Worm (Caenorhabditis elegans) whole organism, L2 larva: ENCODE results near the gene cpt-6.

Experiments
- C34F6.9 ChIP-seq: fragments of 150-350 bp; optimal IDR thresholded peaks from 2 replicates; lab custom pipeline; 2014; ENCODE audit warnings: missing biosample characterization, missing genetic modification characterization
- F13H6.1 ChIP-seq: sonication (generic microtip); optimal IDR thresholded peaks from 2 replicates; lab custom pipeline; 2016; ENCODE audit warnings: missing genetic modification characterization, missing compliant biosample characterization
- R02D3.7 ChIP-seq: fragments of 150-350 bp; optimal IDR thresholded peaks from 2 replicates; lab custom pipeline; 2014; ENCODE audit warnings: missing biosample characterization, missing genetic modification characterization
- Y55F3AM.14 ChIP-seq: fragments of 200-800 bp; sonication (Bioruptor generic); optimal IDR thresholded peaks from 2 replicates; lab custom pipeline; 2018; ENCODE audit warnings: mild to moderate bottlenecking, missing genetic modification characterization, missing compliant biosample characterization
- ZK546.5 ChIP-seq: sonication (generic microtip); optimal IDR thresholded peaks from 2 replicates; lab custom pipeline; 2017; ENCODE audit warnings: missing biosample characterization, missing genetic modification characterization
- alr-1 ChIP-seq: fragments of 150-350 bp; optimal IDR thresholded peaks from 2 replicates; lab custom pipeline; 2014; ENCODE audit warnings: missing biosample characterization, missing genetic modification characterization
- aly-2 ChIP-seq: fragments of 150-350 bp; optimal IDR thresholded peaks from 2 replicates; lab custom pipeline; 2014; ENCODE audit warnings: missing biosample characterization, missing genetic modification characterization
- ama-1 ChIP-seq: fragments of 150-350 bp; optimal IDR thresholded peaks from 2 replicates; lab custom pipeline; 2018; ENCODE audit warnings: inconsistent platforms
- blmp-1 ChIP-seq: sonication (generic microtip); optimal IDR thresholded peaks from 2 replicates; lab custom pipeline; 2017; ENCODE audit warnings: missing genetic modification characterization, mild to moderate bottlenecking, missing compliant biosample characterization, antibody characterized with exemption, moderate library complexity; ENCODE audit not compliant: insufficient read depth
- ceh-16 ChIP-seq: fragments of 150-350 bp; optimal IDR thresholded peaks from 2 replicates; lab custom pipeline; 2014; ENCODE audit warnings: missing biosample characterization, missing genetic modification characterization
- ceh-82 ChIP-seq: fragments of 150-350 bp; optimal IDR thresholded peaks from 2 replicates; lab custom pipeline; 2014; ENCODE audit warnings: missing biosample characterization, missing genetic modification characterization
- crh-2 ChIP-seq: sonication (generic microtip); optimal IDR thresholded peaks from 2 replicates; lab custom pipeline; 2017; ENCODE audit warnings: missing biosample characterization, missing genetic modification characterization
- dmd-4 ChIP-seq: sonication (generic microtip); optimal IDR thresholded peaks from 2 replicates; lab custom pipeline; 2017; ENCODE audit warnings: missing biosample characterization, missing genetic modification characterization
- egl-27 ChIP-seq: sonication (generic microtip); optimal IDR thresholded peaks from 3 replicates; lab custom pipeline; 2017; ENCODE audit warnings: missing biosample characterization, missing genetic modification reagents, missing genetic modification characterization
- elt-1 ChIP-seq: fragments of 150-350 bp; optimal IDR thresholded peaks from 2 replicates; lab custom pipeline; 2014; ENCODE audit warnings: missing biosample characterization, missing genetic modification characterization
- elt-3 ChIP-seq: sonication (generic microtip); optimal IDR thresholded peaks from 2 replicates; lab custom pipeline; 2017; ENCODE audit warnings: missing biosample characterization, missing genetic modification characterization
- fos-1 ChIP-seq: fragments of 150-350 bp; optimal IDR thresholded peaks from 2 replicates; lab custom pipeline; 2014; ENCODE audit warnings: missing biosample characterization, missing genetic modification characterization
- gmeb-1 ChIP-seq: fragments of 150-350 bp; optimal IDR thresholded peaks from 2 replicates; lab custom pipeline; 2014; ENCODE audit warnings: missing biosample characterization, missing genetic modification characterization
- lin-11 ChIP-seq: fragments of 150-350 bp; sonication (generic microtip); optimal IDR thresholded peaks from 2 replicates; lab custom pipeline; 2014; ENCODE audit warnings: missing biosample characterization, missing genetic modification characterization, inconsistent platforms, mixed read lengths
- lin-13 ChIP-seq: fragments of 150-350 bp; optimal IDR thresholded peaks from 2 replicates; lab custom pipeline; 2014; ENCODE audit warnings: missing biosample characterization, missing genetic modification reagents, missing genetic modification characterization
- lin-39 ChIP-seq: fragments of 150-350 bp; optimal IDR thresholded peaks from 2 replicates; lab custom pipeline; 2014; ENCODE audit warnings: missing biosample characterization, missing genetic modification reagents, missing genetic modification characterization
- lsy-2 ChIP-seq, 2 experiments: fragments of 150-350 bp in 1 of 2; sonication (generic microtip) in 1 of 2; optimal IDR thresholded peaks; 2 replicates each; lab custom pipeline; 2014 to 2017; ENCODE audit warnings: missing biosample characterization in 2 of 2, missing genetic modification characterization in 2 of 2
- mab-5 ChIP-seq: fragments of 150-350 bp; optimal IDR thresholded peaks from 2 replicates; lab custom pipeline; 2014; ENCODE audit warnings: missing biosample characterization, missing genetic modification characterization
- mbf-1 ChIP-seq: sonication (generic microtip); optimal IDR thresholded peaks from 2 replicates; lab custom pipeline; 2017; ENCODE audit warnings: missing biosample characterization, missing genetic modification characterization
- mdl-1 ChIP-seq, 2 experiments: fragments of 150-350 bp in 1 of 2; sonication (generic microtip) in 1 of 2; optimal IDR thresholded peaks; 2 replicates each; lab custom pipeline; 2017; ENCODE audit warnings: missing biosample characterization in 2 of 2, missing genetic modification characterization in 2 of 2
- nhr-10 ChIP-seq: sonication (generic microtip); optimal IDR thresholded peaks from 2 replicates; lab custom pipeline; 2017; ENCODE audit warnings: missing biosample characterization, missing genetic modification characterization
- nhr-11 ChIP-seq: fragments of 150-350 bp; optimal IDR thresholded peaks from 2 replicates; lab custom pipeline; 2014; ENCODE audit warnings: missing biosample characterization, missing genetic modification characterization
- nhr-12 ChIP-seq: fragments of 150-350 bp; optimal IDR thresholded peaks from 2 replicates; lab custom pipeline; 2014; ENCODE audit warnings: missing biosample characterization, missing genetic modification characterization
- nhr-129 ChIP-seq: fragments of 150-350 bp; optimal IDR thresholded peaks from 2 replicates; lab custom pipeline; 2014; ENCODE audit warnings: missing biosample characterization, missing genetic modification characterization
- nhr-21 ChIP-seq: fragments of 150-350 bp; optimal IDR thresholded peaks from 2 replicates; lab custom pipeline; 2014; ENCODE audit warnings: missing biosample characterization, missing genetic modification characterization
- nhr-23 ChIP-seq: fragments of 150-350 bp; optimal IDR thresholded peaks from 2 replicates; lab custom pipeline; 2014; ENCODE audit warnings: missing biosample characterization, missing genetic modification reagents, missing genetic modification characterization
- nhr-237 ChIP-seq: fragments of 150-350 bp; optimal IDR thresholded peaks from 2 replicates; lab custom pipeline; 2014; ENCODE audit warnings: missing biosample characterization, missing genetic modification characterization
- nhr-25 ChIP-seq: fragments of 150-350 bp; sonication (generic microtip); optimal IDR thresholded peaks from 3 replicates; lab custom pipeline; 2014; ENCODE audit warnings: missing biosample characterization, missing genetic modification characterization
- nhr-6 ChIP-seq: fragments of 150-350 bp; optimal IDR thresholded peaks from 2 replicates; lab custom pipeline; 2014; ENCODE audit warnings: missing biosample characterization, missing genetic modification characterization
- nhr-77 ChIP-seq: fragments of 150-350 bp; optimal IDR thresholded peaks from 2 replicates; lab custom pipeline; 2014; ENCODE audit warnings: missing biosample characterization, missing genetic modification characterization
- peb-1 ChIP-seq: fragments of 150-350 bp; optimal IDR thresholded peaks from 2 replicates; lab custom pipeline; 2014; ENCODE audit warnings: missing biosample characterization, missing genetic modification characterization
- sem-4 ChIP-seq: fragments of 150-350 bp; optimal IDR thresholded peaks from 2 replicates; lab custom pipeline; 2014; ENCODE audit warnings: missing biosample characterization, missing genetic modification reagents, missing genetic modification characterization
- skn-1 ChIP-seq: sonication (generic microtip); optimal IDR thresholded peaks from 2 replicates; lab custom pipeline; 2017; ENCODE audit warnings: missing biosample characterization, missing genetic modification characterization
- sma-3 ChIP-seq: sonication (generic microtip); optimal IDR thresholded peaks from 2 replicates; lab custom pipeline; 2016; ENCODE audit warnings: missing genetic modification reagents, missing genetic modification characterization, missing compliant biosample characterization
- sma-9 ChIP-seq, 2 experiments: fragments of 150-350 bp in 1 of 2; sonication (generic microtip) in 1 of 2; optimal IDR thresholded peaks; 2 replicates each; lab custom pipeline; 2014 to 2016; ENCODE audit warnings: missing genetic modification characterization in 2 of 2, mild to moderate bottlenecking in 1 of 2, missing biosample characterization in 1 of 2, missing compliant biosample characterization in 1 of 2, missing genetic modification reagents in 1 of 2, moderate library complexity in 1 of 2
- snpc-4 ChIP-seq: fragments of 150-350 bp; optimal IDR thresholded peaks from 2 replicates; lab custom pipeline; 2014; ENCODE audit warnings: missing biosample characterization, missing genetic modification characterization
- unc-39 ChIP-seq: fragments of 150-350 bp; optimal IDR thresholded peaks from 2 replicates; lab custom pipeline; 2014; ENCODE audit warnings: missing biosample characterization, missing genetic modification characterization
- unc-55 ChIP-seq: fragments of 150-350 bp; sonication (generic microtip); optimal IDR thresholded peaks from 3 replicates; lab custom pipeline; 2014; ENCODE audit warnings: missing biosample characterization, missing genetic modification reagents, missing genetic modification characterization
- unc-62 ChIP-seq: fragments of 150-350 bp; optimal IDR thresholded peaks from 2 replicates; lab custom pipeline; 2014; ENCODE audit warnings: missing biosample characterization, missing genetic modification reagents, missing genetic modification characterization
- zag-1 ChIP-seq: fragments of 150-350 bp; optimal IDR thresholded peaks from 2 replicates; lab custom pipeline; 2014; ENCODE audit warnings: missing biosample characterization, missing genetic modification characterization
- ztf-1 ChIP-seq: fragments of 200-800 bp; sonication (Bioruptor generic); conservative IDR thresholded peaks from 2 replicates; pipeline ENCODE4 v1.3.6; 2022; ENCODE audit warnings: missing genetic modification characterization, missing compliant biosample characterization
- ztf-11 ChIP-seq: sonication (generic microtip); optimal IDR thresholded peaks from 2 replicates; lab custom pipeline; 2017; ENCODE audit warnings: missing biosample characterization, missing genetic modification characterization
- ztf-4 ChIP-seq: fragments of 150-350 bp; optimal IDR thresholded peaks from 2 replicates; lab custom pipeline; 2014; ENCODE audit warnings: missing biosample characterization, missing genetic modification characterization

cpt-6 gene

ce11 chrV:6516491-6517304 lies 23.0 kb upstream of the cpt-6 start, which contains the start of gene mdh-1:
Gene mdh-1, minus strand, starts transcription at chrV:6516526.
- TF ChIP-seq sma-9 (GFP tag; optimal IDR thresholded peaks at IDR 0.05; lab: Kevin White, UChicago): peak; percentile 10
- no peak for TF ChIP-seq sma-9 (tag; optimal IDR thresholded peaks at IDR 0.05; lab: Kevin White, UChicago)
- no peak for TF ChIP-seq alr-1 (tag; lab: Kevin White, UChicago)
- peak; percentile 67 for TF ChIP-seq unc-55

ce11 chrV:6515344-6515743 lies 21.6 kb upstream of the cpt-6 start:
- TF ChIP-seq ZK546.5 (tag; lab: Kevin White, UChicago) (no peak), ztf-1 (GFP tag; lab: Robert Waterston, UW) (no peak), lin-11 (tag; lab: Kevin White, UChicago) (no peak), mbf-1 (no peak)
- TF ChIP-seq, all 48 proteins: peak for 0

ce11 chrV:6514887-6515324 lies 21.2 kb upstream of the cpt-6 start, which contains the start of gene dpy-11:
Gene dpy-11, minus strand, starts transcription at chrV:6515240.
- TF ChIP-seq C34F6.9 (tag; lab: Kevin White, UChicago) (no peak), mdl-1 (tag; optimal IDR thresholded peaks at IDR 0.05; lab: Kevin White, UChicago) (peak in 1 of 2 experiments; percentile 0), unc-55 (no peak), nhr-237 (tag; lab: Kevin White, UChicago) (no peak), elt-3 (tag; lab: Kevin White, UChicago) (no peak), snpc-4 (tag; lab: Kevin White, UChicago) (no peak), alr-1 (tag; lab: Kevin White, UChicago) (no peak), fos-1 (tag; lab: Kevin White, UChicago) (peak; percentile 36), nhr-10 (no peak), lin-13 (GFP tag; lab: Kevin White, UChicago) (peak; percentile 34), nhr-23 (tag; lab: Kevin White, UChicago) (no peak), nhr-129 (peak; percentile 87), ztf-4 (tag; lab: Kevin White, UChicago) (peak; percentile 64), ceh-82 (tag; lab: Kevin White, UChicago) (no peak), sma-9 (GFP tag; optimal IDR thresholded peaks at IDR 0.05; lab: Kevin White, UChicago) (peak; percentile 14), sma-9 (tag; optimal IDR thresholded peaks at IDR 0.05; lab: Kevin White, UChicago) (no peak), nhr-77 (tag; lab: Kevin White, UChicago) (no peak), lsy-2 (tag; optimal IDR thresholded peaks at IDR 0.05; lab: Kevin White, UChicago) (peak in 1 of 2 experiments; percentile 51), aly-2 (tag; lab: Kevin White, UChicago) (no peak), egl-27 (tag; lab: Kevin White, UChicago) (no peak), nhr-12 (tag; lab: Kevin White, UChicago) (no peak), unc-39 (tag; lab: Kevin White, UChicago) (no peak), nhr-21 (peak; percentile 59), lin-39 (tag; lab: Kevin White, UChicago) (no peak), Y55F3AM.14 (GFP tag; lab: Kevin White, UChicago) (peak; percentile 43), gmeb-1 (tag; lab: Kevin White, UChicago) (no peak), nhr-11 (no peak), ZK546.5 (tag; lab: Kevin White, UChicago) (no peak), blmp-1 (tag; lab: Kevin White, UChicago) (peak; percentile 37), nhr-6 (tag; lab: Kevin White, UChicago) (peak; percentile 43), ama-1 (lab: Kevin White, UChicago) (peak; percentile 96), zag-1 (tag; lab: Kevin White, UChicago) (no peak), mbf-1 (no peak), crh-2 (peak; percentile 60), sma-3 (peak; percentile 59), ztf-11 (tag; lab: Kevin White, UChicago) (no peak), ztf-1 (GFP tag; lab: Robert Waterston, UW) (no peak), nhr-25 (tag; lab: Kevin White, UChicago) (peak; percentile 51), skn-1 (tag; lab: Kevin White, UChicago) (no peak), ceh-16 (tag; lab: Kevin White, UChicago) (no peak), mab-5 (tag; lab: Kevin White, UChicago) (peak; percentile 17), unc-62 (GFP tag; lab: Kevin White, UChicago) (no peak), F13H6.1 (tag; lab: Kevin White, UChicago) (peak; percentile 17), sem-4 (tag; lab: Kevin White, UChicago) (no peak), elt-1 (no peak), R02D3.7 (tag; lab: Kevin White, UChicago) (no peak), dmd-4 (tag; lab: Kevin White, UChicago) (no peak), lin-11 (tag; lab: Kevin White, UChicago) (no peak), peb-1 (tag; lab: Kevin White, UChicago) (no peak)
